Fruit fly (Drosophila melanogaster): ENCODE data around the gene bocks.

Gene bocks

dm6 chr3R:9572929-9573811 lies 17.6 kb downstream of the bocks start (continued):
- peak; percentile 45; the same call in 1 of the 2 replicates for TF ChIP-seq bowl (GFP tag; IDR thresholded peaks at IDR 0.05)
- no peak for TF ChIP-seq lola (GFP tag; optimal IDR thresholded peaks at IDR 0.05)
- peak; percentile 35; the same call in 1 of the 2 replicates for TF ChIP-seq Atf6 (GFP tag; IDR thresholded peaks at IDR 0.05)
- TF ChIP-seq vnd (GFP tag; IDR thresholded peaks at IDR 0.05; ENCODE audit: partially characterized antibody): no peak
- peak; percentile 71 for TF ChIP-seq Jarid2 (GFP tag; optimal IDR thresholded peaks at IDR 0.05)
- peak; percentile 94 for TF ChIP-seq exex (tag; optimal IDR thresholded peaks at IDR 0.05)
- no peak for TF ChIP-seq Camta (GFP tag; optimal IDR thresholded peaks at IDR 0.05)
- TF ChIP-seq CG8924 (tag; optimal IDR thresholded peaks at IDR 0.05): no peak
- TF ChIP-seq CG34422 (GFP tag; IDR thresholded peaks at IDR 0.05): peak; percentile 63; the same call in 1 of the 3 replicates
- TF ChIP-seq CG32532 (GFP tag; IDR thresholded peaks at IDR 0.05): peak; percentile 38; the same call in 1 of the 2 replicates
- peak; percentile 11 for TF ChIP-seq Fer1 (GFP tag; optimal IDR thresholded peaks at IDR 0.05)
- no peak for TF ChIP-seq CG4820 (GFP tag; optimal IDR thresholded peaks at IDR 0.05)
- TF ChIP-seq CG4707 (GFP tag; optimal IDR thresholded peaks at IDR 0.05): peak; percentile 3
- peak in 1 of 2 experiments; percentile 96 for TF ChIP-seq Pdp1 (GFP tag; optimal IDR thresholded peaks at IDR 0.05)
- TF ChIP-seq Bgb (GFP tag; IDR thresholded peaks at IDR 0.05; ENCODE audit: partially characterized antibody): peak; percentile 43; the same call in 1 of the 2 replicates
- no peak for TF ChIP-seq aop (GFP tag; IDR thresholded peaks at IDR 0.05)
- TF ChIP-seq usp (GFP tag; optimal IDR thresholded peaks at IDR 0.05): no peak
- no peak for TF ChIP-seq CG31441 (GFP tag; IDR thresholded peaks at IDR 0.05)
- TF ChIP-seq gsb (GFP tag; IDR thresholded peaks at IDR 0.05): no peak
- no peak for TF ChIP-seq Hmr (GFP tag; optimal IDR thresholded peaks at IDR 0.05)
- TF ChIP-seq slbo (GFP tag; IDR thresholded peaks at IDR 0.05): peak; percentile 19
- TF ChIP-seq CG14441 (GFP tag; IDR thresholded peaks at IDR 0.05): peak; percentile 38; the same call in 1 of the 2 replicates
- TF ChIP-seq CG13424 (tag; optimal IDR thresholded peaks at IDR 0.05): no peak
- peak; percentile 53 for TF ChIP-seq lab (GFP tag; optimal IDR thresholded peaks at IDR 0.05)
- TF ChIP-seq sens (GFP tag): no peak
- TF ChIP-seq ap (GFP tag; IDR thresholded peaks at IDR 0.05): no peak
- no peak for TF ChIP-seq CG2202 (tag; optimal IDR thresholded peaks at IDR 0.05)
- TF ChIP-seq amos (GFP tag; IDR thresholded peaks at IDR 0.05; ENCODE audit: partially characterized antibody): peak; percentile 28; the same call in 1 of the 2 replicates
- TF ChIP-seq hb (GFP tag; IDR thresholded peaks at IDR 0.05; ENCODE audit: partially characterized antibody): 0 out of 3 replicates have a peak, but pooled peaks have one; percentile 39
- 0 out of 2 replicates have a peak, but pooled peaks have one; percentile 25 for TF ChIP-seq ttk (GFP tag; IDR thresholded peaks at IDR 0.05)
- TF ChIP-seq CTCF (GFP tag; optimal IDR thresholded peaks at IDR 0.05): no peak
- 0 out of 2 replicates have a peak, but pooled peaks have one; percentile 27 for TF ChIP-seq CG14014 (GFP tag; IDR thresholded peaks at IDR 0.05)
- no peak for TF ChIP-seq CG10267 (tag; optimal IDR thresholded peaks at IDR 0.05)
- no peak for TF ChIP-seq cg (GFP tag; optimal IDR thresholded peaks at IDR 0.05)
- TF ChIP-seq crol (GFP tag; IDR thresholded peaks at IDR 0.05): peak; percentile 86
- peak; percentile 35; the same call in 1 of the 3 replicates for TF ChIP-seq ci (GFP tag; IDR thresholded peaks at IDR 0.05)
- TF ChIP-seq CG4360 (GFP tag; IDR thresholded peaks at IDR 0.05): peak; percentile 79
- TF ChIP-seq CG4617 (GFP tag; optimal IDR thresholded peaks at IDR 0.05; ENCODE audit: borderline replicate concordance): no peak
- TF ChIP-seq esg (GFP tag; conservative IDR thresholded peaks at IDR 0.05): no peak
- no peak for TF ChIP-seq nom (GFP tag; optimal IDR thresholded peaks at IDR 0.05)
- TF ChIP-seq CG6813 (GFP tag; optimal IDR thresholded peaks at IDR 0.05): no peak
- no peak for TF ChIP-seq CG7372 (GFP tag; IDR thresholded peaks at IDR 0.05)
- TF ChIP-seq CG7987 (GFP tag; optimal IDR thresholded peaks at IDR 0.05): peak; percentile 47
- 0 out of 2 replicates have a peak, but pooled peaks have one; percentile 15 for TF ChIP-seq CG11085 (GFP tag; IDR thresholded peaks at IDR 0.05)
- TF ChIP-seq HmgZ (tag; optimal IDR thresholded peaks at IDR 0.05): peak; percentile 33

All from whole organism, embryonic.